Fruit fly (Drosophila melanogaster): ENCODE results near the gene CG16888.

CG16888 gene

dm6 chr2L:13780109-13780947, 32.7 kb downstream of the CG16888 start, which contains the start of the genes CG9008 and p38b (continued):
- no peak for TF ChIP-seq CG9609 (GFP tag; optimal IDR thresholded peaks at IDR 0.05)
- TF ChIP-seq Lim3 (GFP tag; IDR thresholded peaks at IDR 0.05) = no peak
- TF ChIP-seq btn (GFP tag; optimal IDR thresholded peaks at IDR 0.05) = no peak
- peak; percentile 89 for TF ChIP-seq dmrt99B (tag; optimal IDR thresholded peaks at IDR 0.05)
- TF ChIP-seq CG10366 (GFP tag; IDR thresholded peaks at IDR 0.05) = peak; percentile 56; the same call in 1 of the 2 replicates
- TF ChIP-seq D19A (tag; optimal IDR thresholded peaks at IDR 0.05) = peak; percentile 99
- no peak for TF ChIP-seq Ravus (GFP tag; IDR thresholded peaks at IDR 0.05)
- TF ChIP-seq slbo (GFP tag; IDR thresholded peaks at IDR 0.05) = peak; percentile 74
- TF ChIP-seq CG4424 (GFP tag; optimal IDR thresholded peaks at IDR 0.05) = peak; percentile 75
- TF ChIP-seq kni (GFP tag; optimal IDR thresholded peaks at IDR 0.05) = no peak
- TF ChIP-seq Dll (GFP tag; IDR thresholded peaks at IDR 0.05; ENCODE audit: partially characterized antibody) = peak; percentile 53

DNA sequence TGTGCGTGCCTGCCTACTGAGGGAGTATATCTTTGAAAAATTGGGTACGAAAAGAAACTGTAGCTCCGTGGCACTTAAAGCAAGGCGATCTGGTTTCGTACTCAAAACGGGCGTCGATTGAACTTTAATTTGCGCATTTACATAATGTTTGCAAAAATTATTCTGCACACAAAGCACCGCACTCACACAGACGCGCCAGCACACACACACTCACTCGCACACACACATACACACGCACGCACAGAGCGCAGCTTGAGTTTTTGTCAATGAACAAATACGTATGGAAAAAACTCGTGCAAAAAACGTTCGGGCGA, 33.3 kb downstream of the CG16888 start:
- TF ChIP-seq CG7963 (GFP tag; IDR thresholded peaks at IDR 0.05; ENCODE audit: partially characterized antibody) = no peak
- no peak for TF ChIP-seq fd3F (GFP tag; optimal IDR thresholded peaks at IDR 0.05)
- TF ChIP-seq Dad (GFP tag; optimal IDR thresholded peaks at IDR 0.05) = no peak
- no peak for TF ChIP-seq al (GFP tag; IDR thresholded peaks at IDR 0.05)
- TF ChIP-seq CG12769 (tag; optimal IDR thresholded peaks at IDR 0.05) = peak; percentile 22
- TF ChIP-seq sd (tag; optimal IDR thresholded peaks at IDR 0.05) = no peak
- TF ChIP-seq btn (GFP tag; optimal IDR thresholded peaks at IDR 0.05) = no peak
- 0 out of 3 replicates have a peak, but pooled peaks have one; percentile 22 for TF ChIP-seq CG2199 (GFP tag; IDR thresholded peaks at IDR 0.05)
- TF ChIP-seq CG5180 (GFP tag; optimal IDR thresholded peaks at IDR 0.05) = no peak
- TF ChIP-seq CG5953 (GFP tag; IDR thresholded peaks at IDR 0.05) = no peak; the same call in 1 of the 2 replicates
- TF ChIP-seq Opbp (GFP tag; IDR thresholded peaks at IDR 0.05; ENCODE audit: partially characterized antibody) = no peak
- no peak for TF ChIP-seq tx (GFP tag; optimal IDR thresholded peaks at IDR 0.05)
- TF ChIP-seq CG17829 (tag; optimal IDR thresholded peaks at IDR 0.05) = no peak
- TF ChIP-seq CG34422 (GFP tag; IDR thresholded peaks at IDR 0.05) = peak; percentile 83; the same call in 1 of the 3 replicates
- TF ChIP-seq hkb (optimal IDR thresholded peaks at IDR 0.05) = no peak
- TF ChIP-seq hkb (GFP tag; IDR thresholded peaks at IDR 0.05) = no peak
- no peak for TF ChIP-seq CG12236 (GFP tag; optimal IDR thresholded peaks at IDR 0.05)
- TF ChIP-seq CG18011 (GFP tag; optimal IDR thresholded peaks at IDR 0.05) = no peak
- no peak for TF ChIP-seq Sin3A (optimal IDR thresholded peaks at IDR 0.05)
- no peak for TF ChIP-seq exex (tag; optimal IDR thresholded peaks at IDR 0.05)
- no peak for TF ChIP-seq Taf1 (GFP tag; IDR thresholded peaks at IDR 0.05)
- TF ChIP-seq CG3995 (GFP tag; optimal IDR thresholded peaks at IDR 0.05) = no peak
- no peak for TF ChIP-seq CG32767 (GFP tag; IDR thresholded peaks at IDR 0.05)
- no peak for TF ChIP-seq Oaz (GFP tag; IDR thresholded peaks at IDR 0.05)
- TF ChIP-seq schlank (tag; optimal IDR thresholded peaks at IDR 0.05) = no peak
- peak; percentile 80; the same call in 2 of the 4 replicates for TF ChIP-seq chinmo (GFP tag; IDR thresholded peaks at IDR 0.05; ENCODE audit: partially characterized antibody)
- TF ChIP-seq Stat92E (GFP tag; optimal IDR thresholded peaks at IDR 0.05) = no peak
- no peak for TF ChIP-seq CG17912 (GFP tag; optimal IDR thresholded peaks at IDR 0.05)
- TF ChIP-seq hb (GFP tag; IDR thresholded peaks at IDR 0.05; ENCODE audit: partially characterized antibody) = no peak
- TF ChIP-seq CG13296 (GFP tag; optimal IDR thresholded peaks at IDR 0.05) = no peak
- no peak for TF ChIP-seq h (optimal IDR thresholded peaks at IDR 0.05)
- no peak for TF ChIP-seq CG13624 (GFP tag; optimal IDR thresholded peaks at IDR 0.05)
- TF ChIP-seq Hsf (GFP tag; optimal IDR thresholded peaks at IDR 0.05) = no peak
- no peak for TF ChIP-seq chn (GFP tag; optimal IDR thresholded peaks at IDR 0.05)
- no peak for TF ChIP-seq sr (GFP tag; IDR thresholded peaks at IDR 0.05)
- TF ChIP-seq CG4328 (GFP tag; optimal IDR thresholded peaks at IDR 0.05) = no peak
- no peak for TF ChIP-seq corto (GFP tag; optimal IDR thresholded peaks at IDR 0.05)
- no peak for TF ChIP-seq Atf3 (GFP tag; optimal IDR thresholded peaks at IDR 0.05)
- peak in 1 of 2 experiments; percentile 26 for TF ChIP-seq Dfd (GFP tag; optimal IDR thresholded peaks at IDR 0.05)

Measured in whole organism, embryonic.